Worm (Caenorhabditis elegans) whole organism, mixed stage, embryonic: ENCODE data around the gene aman-1.

Source experiments
- M03D4.4 ChIP-seq: sonication (generic microtip); optimal IDR thresholded peaks from 2 replicates; lab custom pipeline; 2017; ENCODE audit warnings: mild to moderate bottlenecking, missing genetic modification characterization, missing compliant biosample characterization
- bed-3 ChIP-seq: fragments of 200-800 bp; sonication (Bioruptor generic); optimal IDR thresholded peaks from 3 replicates; lab custom pipeline; 2018; ENCODE audit warnings: mild to moderate bottlenecking, missing genetic modification characterization, moderate library complexity, missing compliant biosample characterization
- blmp-1 ChIP-seq: fragments of 150-350 bp; optimal IDR thresholded peaks from 2 replicates; lab custom pipeline; 2014; ENCODE audit warnings: missing biosample characterization, missing genetic modification characterization
- ceh-43 ChIP-seq: fragments of 200-800 bp; sonication (Bioruptor generic); optimal IDR thresholded peaks from 2 replicates; lab custom pipeline; 2018; ENCODE audit warnings: mild to moderate bottlenecking, missing genetic modification characterization, moderate library complexity, missing compliant biosample characterization
- ceh-83 ChIP-seq: fragments of 200-800 bp; sonication (Bioruptor generic); optimal IDR thresholded peaks from 2 replicates; lab custom pipeline; 2018; ENCODE audit warnings: mild to moderate bottlenecking, missing genetic modification characterization, missing compliant biosample characterization
- ces-1 ChIP-seq: fragments of 150-350 bp; optimal IDR thresholded peaks from 2 replicates; lab custom pipeline; 2014; ENCODE audit warnings: missing biosample characterization, missing genetic modification reagents, missing genetic modification characterization
- cnd-1 ChIP-seq: fragments of 200-800 bp; sonication (Bioruptor generic); optimal IDR thresholded peaks from 2 replicates; lab custom pipeline; 2018; ENCODE audit warnings: mild to moderate bottlenecking, missing genetic modification characterization, missing compliant biosample characterization
- drap-1 ChIP-seq: fragments of 200-800 bp; sonication (Bioruptor generic); optimal IDR thresholded peaks from 3 replicates; lab custom pipeline; 2018; ENCODE audit warnings: mild to moderate bottlenecking, missing genetic modification characterization, missing compliant biosample characterization
- elt-1 ChIP-seq: sonication (generic microtip); optimal IDR thresholded peaks from 2 replicates; lab custom pipeline; 2017; ENCODE audit warnings: missing genetic modification characterization, mild to moderate bottlenecking, missing compliant biosample characterization, antibody characterized with exemption, moderate library complexity, borderline replicate concordance; ENCODE audit not compliant: insufficient read depth
- elt-3 ChIP-seq: fragments of 150-350 bp; optimal IDR thresholded peaks from 2 replicates; lab custom pipeline; 2014; ENCODE audit warnings: missing biosample characterization, missing genetic modification characterization
- flh-1 ChIP-seq: fragments of 200-800 bp; sonication (Bioruptor generic); optimal IDR thresholded peaks from 2 replicates; lab custom pipeline; 2018; ENCODE audit warnings: mild to moderate bottlenecking, missing genetic modification characterization, moderate library complexity, missing compliant biosample characterization
- ham-2 ChIP-seq: fragments of 200-800 bp; sonication (Bioruptor generic); optimal IDR thresholded peaks from 2 replicates; lab custom pipeline; 2018; ENCODE audit warnings: mild to moderate bottlenecking, missing genetic modification characterization, missing compliant biosample characterization
- hlh-1 ChIP-seq: fragments of 150-350 bp; optimal IDR thresholded peaks from 2 replicates; lab custom pipeline; 2014; ENCODE audit warnings: missing biosample characterization, missing genetic modification reagents, missing genetic modification characterization
- lin-13 ChIP-seq: fragments of 150-350 bp; optimal IDR thresholded peaks from 2 replicates; lab custom pipeline; 2014; ENCODE audit warnings: missing biosample characterization, missing genetic modification characterization
- lin-32 ChIP-seq: fragments of 200-800 bp; sonication (Bioruptor generic); optimal IDR thresholded peaks from 2 replicates; lab custom pipeline; 2018; ENCODE audit warnings: mild to moderate bottlenecking, missing genetic modification characterization, missing compliant biosample characterization
- lsy-2 ChIP-seq: fragments of 150-350 bp; optimal IDR thresholded peaks from 2 replicates; lab custom pipeline; 2014; ENCODE audit warnings: missing biosample characterization, missing genetic modification characterization
- mep-1 ChIP-seq: fragments of 150-350 bp; optimal IDR thresholded peaks from 2 replicates; lab custom pipeline; 2017; ENCODE audit warnings: missing biosample characterization, missing genetic modification reagents, missing genetic modification characterization, inconsistent platforms
- mls-2 ChIP-seq: sonication (generic microtip); optimal IDR thresholded peaks from 2 replicates; lab custom pipeline; 2016; ENCODE audit warnings: mild to moderate bottlenecking, missing genetic modification characterization, moderate library complexity, missing compliant biosample characterization
- nhr-12 ChIP-seq: fragments of 150-350 bp; optimal IDR thresholded peaks from 2 replicates; lab custom pipeline; 2014; ENCODE audit warnings: missing biosample characterization, missing genetic modification characterization
- nhr-2 ChIP-seq: fragments of 150-350 bp; optimal IDR thresholded peaks from 2 replicates; lab custom pipeline; 2014; ENCODE audit warnings: missing biosample characterization, missing genetic modification characterization
- nhr-237 ChIP-seq: fragments of 150-350 bp; optimal IDR thresholded peaks from 2 replicates; lab custom pipeline; 2014; ENCODE audit warnings: missing biosample characterization, missing genetic modification characterization
- nhr-28 ChIP-seq: fragments of 150-350 bp; optimal IDR thresholded peaks from 2 replicates; lab custom pipeline; 2014; ENCODE audit warnings: missing biosample characterization, missing genetic modification characterization
- nhr-76 ChIP-seq: sonication (generic microtip); optimal IDR thresholded peaks from 2 replicates; lab custom pipeline; 2017; ENCODE audit warnings: missing biosample characterization, missing genetic modification characterization
- pha-4 ChIP-seq: fragments of 150-350 bp; optimal IDR thresholded peaks from 2 replicates; lab custom pipeline; 2018; ENCODE audit warnings: missing biosample characterization, missing genetic modification reagents, missing genetic modification characterization
- sem-2 ChIP-seq: fragments of 200-800 bp; sonication (Bioruptor generic); optimal IDR thresholded peaks from 2 replicates; lab custom pipeline; 2018; ENCODE audit warnings: mild to moderate bottlenecking, missing genetic modification characterization, missing compliant biosample characterization
- snpc-4 ChIP-seq: fragments of 150-350 bp; optimal IDR thresholded peaks from 2 replicates; lab custom pipeline; 2014; ENCODE audit warnings: missing biosample characterization, missing genetic modification characterization
- sptf-1 ChIP-seq: sonication (generic microtip); optimal IDR thresholded peaks from 2 replicates; lab custom pipeline; 2017; ENCODE audit warnings: mild to moderate bottlenecking, missing genetic modification characterization, moderate library complexity, missing compliant biosample characterization
- unc-120 ChIP-seq: sonication (generic microtip); optimal IDR thresholded peaks from 2 replicates; lab custom pipeline; 2017; ENCODE audit warnings: missing genetic modification characterization, missing compliant biosample characterization; ENCODE audit not compliant: poor library complexity, severe bottlenecking
- unc-39 ChIP-seq: fragments of 150-350 bp; optimal IDR thresholded peaks from 2 replicates; lab custom pipeline; 2014; ENCODE audit warnings: missing biosample characterization, missing genetic modification characterization
- unc-62 ChIP-seq: fragments of 150-350 bp; optimal IDR thresholded peaks from 2 replicates; lab custom pipeline; 2014; ENCODE audit warnings: missing biosample characterization, missing genetic modification reagents, missing genetic modification characterization
- zip-8 ChIP-seq: fragments of 150-350 bp; optimal IDR thresholded peaks from 2 replicates; lab custom pipeline; 2014; ENCODE audit warnings: missing biosample characterization, missing genetic modification characterization
- ztf-11 ChIP-seq: fragments of 150-350 bp; optimal IDR thresholded peaks from 2 replicates; lab custom pipeline; 2014; ENCODE audit warnings: missing biosample characterization, missing genetic modification characterization

Gene aman-1

ce11 chrX:4732752-4733151 is at the start of gene aman-1:
Gene aman-1 (plus strand): TSS chrX:4733095.
- no peak for TF ChIP-seq blmp-1 (tag; lab: Kevin White, UChicago)
- no peak for TF ChIP-seq unc-62
- TF ChIP-seq elt-1 (tag; lab: Kevin White, UChicago), result no peak
- no peak for TF ChIP-seq lin-13
- TF ChIP-seq nhr-12, result no peak
- TF ChIP-seq ztf-11 (tag; lab: Kevin White, UChicago), result no peak
- no peak for TF ChIP-seq ces-1 (GFP tag; lab: Kevin White, UChicago)
- TF ChIP-seq nhr-76 (tag; lab: Kevin White, UChicago), result no peak
- TF ChIP-seq lsy-2 (tag; lab: Kevin White, UChicago), result no peak
- TF ChIP-seq ceh-83 (GFP tag; lab: Kevin White, UChicago), result no peak
- TF ChIP-seq lin-32 (GFP tag; lab: Kevin White, UChicago), result no peak
- no peak for TF ChIP-seq zip-8 (tag; lab: Kevin White, UChicago)
- TF ChIP-seq sptf-1 (tag; lab: Kevin White, UChicago), result no peak
- TF ChIP-seq ceh-43 (GFP tag; lab: Kevin White, UChicago), result no peak
- no peak for TF ChIP-seq mls-2 (tag; lab: Kevin White, UChicago)
- no peak for TF ChIP-seq snpc-4 (tag; lab: Kevin White, UChicago)
- no peak for TF ChIP-seq hlh-1 (tag; lab: Kevin White, UChicago)
- no peak for TF ChIP-seq flh-1 (GFP tag; lab: Kevin White, UChicago)
- no peak for TF ChIP-seq M03D4.4 (tag; lab: Kevin White, UChicago)
- TF ChIP-seq drap-1 (GFP tag; lab: Kevin White, UChicago), result no peak

- TF ChIP-seq ces-1 (GFP tag; lab: Kevin White, UChicago) (no peak), unc-120 (tag; lab: Kevin White, UChicago) (no peak), cnd-1 (tag; lab: Kevin White, UChicago) (no peak), ceh-43 (GFP tag; lab: Kevin White, UChicago) (no peak), elt-3 (no peak), nhr-28 (tag; lab: Kevin White, UChicago) (no peak), ham-2 (no peak)
Measured at ce11 chrX:4685579-4685978, 47.3 kb upstream of the aman-1 start.

DNA sequence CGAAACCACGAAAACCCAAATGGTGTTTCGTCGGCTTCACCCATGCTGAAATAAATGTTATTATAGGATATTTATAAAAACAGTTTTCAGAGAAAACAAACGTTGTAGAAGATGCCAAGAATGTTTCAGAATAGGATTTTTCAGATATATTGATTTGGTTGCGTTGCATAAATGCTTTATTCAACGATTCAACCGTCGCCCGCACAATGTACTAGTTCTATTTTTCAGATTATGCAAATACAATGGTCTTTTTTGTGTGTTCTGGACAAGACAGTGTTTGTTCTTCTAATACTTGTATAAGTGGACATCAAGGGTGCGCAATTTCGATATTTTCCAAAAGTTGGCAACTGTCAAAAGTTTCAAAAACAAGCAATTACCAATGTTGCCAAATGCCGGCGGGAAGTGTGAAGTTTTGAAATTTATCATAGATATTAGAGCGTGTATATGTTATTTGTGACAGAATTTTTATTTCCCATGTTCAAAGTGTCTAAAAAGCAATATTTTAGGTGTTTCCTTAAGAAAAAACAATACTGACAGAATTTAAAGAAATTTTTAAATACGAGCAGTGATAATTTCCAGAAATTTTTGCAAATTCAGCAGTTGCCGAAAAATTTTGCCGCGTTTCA is 41.6 kb upstream of the aman-1 start, which contains the start of gene K02G10.5:
K02G10.5 (minus strand) TSS at position 51 of the 626 bp plus-strand sequence.
- TF ChIP-seq mep-1, result no peak
- no peak for TF ChIP-seq elt-1 (tag; lab: Kevin White, UChicago)
- TF ChIP-seq ces-1 (GFP tag; lab: Kevin White, UChicago), result no peak
- no peak for TF ChIP-seq nhr-12
- no peak for TF ChIP-seq ceh-83 (GFP tag; lab: Kevin White, UChicago)

DNA sequence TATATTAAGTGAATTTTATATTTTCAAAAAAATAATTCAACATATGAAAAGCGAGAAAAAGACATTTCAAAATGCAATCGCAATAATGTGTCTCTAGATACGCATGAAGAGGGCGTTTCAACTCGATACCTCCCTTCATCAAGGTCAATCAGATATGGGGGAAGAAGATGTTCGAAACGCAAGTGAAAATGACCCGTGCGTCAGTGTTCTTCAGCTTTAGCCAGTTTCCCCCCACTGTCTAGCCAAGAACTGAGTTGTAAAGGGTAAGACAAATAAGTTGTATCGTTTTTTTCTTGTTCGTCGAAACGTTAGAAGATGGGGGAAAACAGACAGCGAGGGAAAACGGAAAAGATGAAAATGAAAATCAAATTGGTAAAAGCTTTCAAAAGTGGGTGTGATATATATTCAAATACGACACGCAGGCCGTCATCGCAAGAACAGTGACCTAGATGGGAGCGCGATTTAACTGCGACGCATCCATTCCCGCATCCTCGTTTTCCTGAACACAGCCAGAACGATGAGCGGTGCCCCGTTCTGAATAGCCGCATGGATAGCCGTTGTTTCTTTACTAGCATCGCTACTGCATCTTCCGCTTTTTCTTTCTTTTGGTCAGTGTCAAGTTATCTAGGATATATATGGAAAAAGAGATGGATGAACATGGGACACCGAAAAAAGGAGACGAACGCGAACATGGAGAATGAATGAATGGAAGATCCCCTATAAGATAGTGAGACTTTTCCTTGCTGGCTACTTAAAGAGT is 38.1 kb upstream of the aman-1 start:
- TF ChIP-seq ceh-83 (GFP tag; lab: Kevin White, UChicago), result no peak
- no peak for TF ChIP-seq nhr-237
- no peak for TF ChIP-seq nhr-2 (tag; lab: Kevin White, UChicago)
- no peak for TF ChIP-seq snpc-4 (tag; lab: Kevin White, UChicago)
- peak; percentile 93 for TF ChIP-seq ham-2
- TF ChIP-seq bed-3 (GFP tag; lab: Kevin White, UChicago), result no peak
- TF ChIP-seq lsy-2 (tag; lab: Kevin White, UChicago), result no peak
- TF ChIP-seq unc-39, result no peak
- no peak for TF ChIP-seq unc-62
- TF ChIP-seq pha-4 (tag; lab: Kevin White, UChicago), result no peak
- no peak for TF ChIP-seq flh-1 (GFP tag; lab: Kevin White, UChicago)
- peak; percentile 28 for TF ChIP-seq blmp-1 (tag; lab: Kevin White, UChicago)
- no peak for TF ChIP-seq sem-2 (GFP tag; lab: Kevin White, UChicago)
- TF ChIP-seq mls-2 (tag; lab: Kevin White, UChicago), result no peak
- no peak for TF ChIP-seq lin-13
